Worm (Caenorhabditis elegans) whole organism, L4/young adult: Measurements from ENCODE around the gene fbxb-65.
"Not testable (repeated sequence)": the region's sequence is repeated elsewhere in the genome, so short reads cannot be mapped to it uniquely, and the experiment has no call there.

Experiments used
- W03F9.2 ChIP-seq: fragments of 150-350 bp; optimal IDR thresholded peaks from 2 replicates; lab custom pipeline; 2014; ENCODE audit warnings: missing biosample characterization, missing genetic modification characterization
- dao-5 ChIP-seq: sonication (generic microtip); optimal IDR thresholded peaks from 2 replicates; lab custom pipeline; 2016; ENCODE audit warnings: missing genotype, missing genetic modification characterization, moderate library complexity, missing compliant biosample characterization
- him-1 ChIP-seq: sonication (generic microtip); optimal IDR thresholded peaks from 2 replicates; lab custom pipeline; 2016; ENCODE audit warnings: missing genotype, missing genetic modification reagents, missing genetic modification characterization, missing compliant biosample characterization

- TF ChIP-seq dao-5 (tag; lab: Kevin White, UChicago); him-1; W03F9.2: not testable (repeated sequence)
These were observed 12.3 kb upstream of the fbxb-65 start, which contains the start of gene srh-208 for ce11 chrV:19317058-19317457.
